Worm (Caenorhabditis elegans) whole organism, early embryonic: ENCODE measurements around the gene sma-3.

ENCODE experiments used
- B0310.2 ChIP-seq: sonication (generic microtip); optimal IDR thresholded peaks from 2 replicates; lab custom pipeline; 2016; ENCODE audit warnings: mild to moderate bottlenecking, missing genetic modification characterization, missing compliant biosample characterization
- F13C5.2 ChIP-seq: sonication (generic microtip); optimal IDR thresholded peaks from 2 replicates; lab custom pipeline; 2017; ENCODE audit warnings: mild to moderate bottlenecking, missing genetic modification characterization, inconsistent platforms, missing compliant biosample characterization
- aly-1 ChIP-seq: sonication (generic microtip); optimal IDR thresholded peaks from 2 replicates; lab custom pipeline; 2016; ENCODE audit warnings: missing genetic modification characterization, missing compliant biosample characterization
- ama-1 ChIP-seq: fragments of 150-350 bp; optimal IDR thresholded peaks from 2 replicates; lab custom pipeline; 2014
- ceh-13 ChIP-seq: fragments of 200-800 bp; sonication (Bioruptor generic); optimal IDR thresholded peaks from 2 replicates; lab custom pipeline; 2018; ENCODE audit warnings: mild to moderate bottlenecking, missing genetic modification characterization, missing compliant biosample characterization
- ceh-36 ChIP-seq: sonication (generic microtip); optimal IDR thresholded peaks from 2 replicates; lab custom pipeline; 2016; ENCODE audit warnings: missing genetic modification characterization, inconsistent platforms, missing compliant biosample characterization
- ets-7 ChIP-seq: sonication (generic microtip); optimal IDR thresholded peaks from 2 replicates; lab custom pipeline; 2016; ENCODE audit warnings: missing genotype, missing genetic modification characterization, missing compliant biosample characterization
- flt-1 ChIP-seq: fragments of 200-800 bp; sonication (Bioruptor generic); IDR thresholded peaks from 2 replicates; pipeline ENCODE4 v1.3.6; 2022; ENCODE audit warnings: missing genetic modification characterization, missing compliant biosample characterization
- hmbx-1 ChIP-seq: sonication (generic microtip); optimal IDR thresholded peaks from 2 replicates; lab custom pipeline; 2016; ENCODE audit warnings: mild to moderate bottlenecking, missing genetic modification characterization, missing compliant biosample characterization
- hmg-4 ChIP-seq: fragments of 200-800 bp; sonication (Bioruptor generic); optimal IDR thresholded peaks from 2 replicates; lab custom pipeline; 2018; ENCODE audit warnings: mild to moderate bottlenecking, missing genetic modification characterization, missing compliant biosample characterization
- hnd-1 ChIP-seq: sonication (generic microtip); optimal IDR thresholded peaks from 2 replicates; lab custom pipeline; 2016; ENCODE audit warnings: missing genetic modification characterization, missing compliant biosample characterization
- pes-1 ChIP-seq: fragments of 200-800 bp; sonication (Bioruptor generic); IDR thresholded peaks from 2 replicates; pipeline ENCODE4 v1.3.6; 2022; ENCODE audit warnings: missing genetic modification reagents, missing genetic modification characterization, missing compliant biosample characterization
- scrt-1 ChIP-seq: fragments of 200-800 bp; sonication (Bioruptor generic); IDR thresholded peaks from 2 replicates; pipeline ENCODE4 v1.3.6; 2022; ENCODE audit warnings: missing genetic modification characterization, missing compliant biosample characterization
- sea-1 ChIP-seq: fragments of 200-800 bp; sonication (Bioruptor generic); conservative IDR thresholded peaks from 2 replicates; pipeline ENCODE4 v1.3.6; 2022; ENCODE audit warnings: missing genetic modification characterization, missing compliant biosample characterization
- tbx-11 ChIP-seq: fragments of 200-800 bp; sonication (Bioruptor generic); IDR thresholded peaks from 2 replicates; pipeline ENCODE4 v1.3.6; 2022; ENCODE audit warnings: missing genetic modification characterization, missing compliant biosample characterization
- tbx-37 ChIP-seq: fragments of 200-800 bp; sonication (Bioruptor generic); conservative IDR thresholded peaks from 2 replicates; pipeline ENCODE4 v1.3.6; 2022; ENCODE audit warnings: missing genetic modification reagents, missing genetic modification characterization, missing compliant biosample characterization
- tra-4 ChIP-seq: sonication (generic microtip); optimal IDR thresholded peaks from 2 replicates; lab custom pipeline; 2017; ENCODE audit warnings: missing genetic modification characterization, missing compliant biosample characterization

The sma-3 gene

ce11 chrIII:6871067-6871466, 7.3 kb upstream of the sma-3 start:
- no peak for TF ChIP-seq tbx-37
- no peak for TF ChIP-seq scrt-1 (GFP tag; lab: Robert Waterston, UW)
- TF ChIP-seq hnd-1 (tag; lab: Kevin White, UChicago) = no peak
- TF ChIP-seq ceh-13 (GFP tag; lab: Kevin White, UChicago) = no peak
- no peak for TF ChIP-seq sea-1
- TF ChIP-seq ets-7 (tag; lab: Kevin White, UChicago) = no peak
- no peak for TF ChIP-seq hmbx-1 (tag; lab: Kevin White, UChicago)
- TF ChIP-seq ceh-36 (tag; lab: Kevin White, UChicago) = no peak
- no peak for TF ChIP-seq B0310.2 (tag; lab: Kevin White, UChicago)
- TF ChIP-seq aly-1 (tag; lab: Kevin White, UChicago) = no peak
- TF ChIP-seq hmg-4 (GFP tag; lab: Kevin White, UChicago) = no peak
- TF ChIP-seq pes-1 (GFP tag; lab: Robert Waterston, UW) = no peak
- TF ChIP-seq tra-4 (tag; lab: Kevin White, UChicago) = no peak
- TF ChIP-seq flt-1 (GFP tag; lab: Robert Waterston, UW) = no peak
- no peak for TF ChIP-seq tbx-11 (GFP tag; lab: Robert Waterston, UW)
- TF ChIP-seq F13C5.2 (tag; lab: Kevin White, UChicago) = no peak

ce11 chrIII:6869996-6870395, 6.2 kb upstream of the sma-3 start, which contains the start of gene K04C2.8:
K04C2.8 (plus strand) TSS chrIII:6870296.
- no peak for TF ChIP-seq tra-4 (tag; lab: Kevin White, UChicago)
- TF ChIP-seq ets-7 (tag; lab: Kevin White, UChicago) = no peak
- TF ChIP-seq pes-1 (GFP tag; lab: Robert Waterston, UW) = no peak
- TF ChIP-seq B0310.2 (tag; lab: Kevin White, UChicago) = no peak
- TF ChIP-seq ceh-36 (tag; lab: Kevin White, UChicago) = no peak
- no peak for TF ChIP-seq tbx-11 (GFP tag; lab: Robert Waterston, UW)
- TF ChIP-seq sea-1 = no peak
- no peak for TF ChIP-seq hmg-4 (GFP tag; lab: Kevin White, UChicago)
- TF ChIP-seq flt-1 (GFP tag; lab: Robert Waterston, UW) = no peak
- TF ChIP-seq aly-1 (tag; lab: Kevin White, UChicago) = no peak
- TF ChIP-seq scrt-1 (GFP tag; lab: Robert Waterston, UW) = no peak
- no peak for TF ChIP-seq ceh-13 (GFP tag; lab: Kevin White, UChicago)
- no peak for TF ChIP-seq hmbx-1 (tag; lab: Kevin White, UChicago)
- no peak for TF ChIP-seq tbx-37
- TF ChIP-seq ama-1 (lab: Kevin White, UChicago) = no peak
- TF ChIP-seq hnd-1 (tag; lab: Kevin White, UChicago) = no peak

- TF ChIP-seq pes-1 (GFP tag; lab: Robert Waterston, UW) = no peak
- TF ChIP-seq F13C5.2 (tag; lab: Kevin White, UChicago) = peak; percentile 20
Observed at ce11 chrIII:6869268-6869667, 5.5 kb upstream of the sma-3 start, which contains the start of the genes cra-1 and kbp-1. cra-1 (minus strand) TSS chrIII:6869460. kbp-1 (plus strand) TSS chrIII:6869633.

- TF ChIP-seq tbx-11 (GFP tag; lab: Robert Waterston, UW) (no peak), ets-7 (tag; lab: Kevin White, UChicago) (no peak), tra-4 (tag; lab: Kevin White, UChicago) (no peak)
Observed at ce11 chrIII:6859482-6859881, 4.3 kb downstream of the sma-3 start, which contains the start of gene clec-158. clec-158 (minus strand) TSS chrIII:6859582.

- TF ChIP-seq ceh-13 (GFP tag; lab: Kevin White, UChicago) (no peak), scrt-1 (GFP tag; lab: Robert Waterston, UW) (no peak), hmg-4 (GFP tag; lab: Kevin White, UChicago) (no peak), hmbx-1 (tag; lab: Kevin White, UChicago) (no peak), pes-1 (GFP tag; lab: Robert Waterston, UW) (no peak), B0310.2 (tag; lab: Kevin White, UChicago) (no peak), aly-1 (tag; lab: Kevin White, UChicago) (no peak), tra-4 (tag; lab: Kevin White, UChicago) (no peak), sea-1 (no peak), hnd-1 (tag; lab: Kevin White, UChicago) (no peak), tbx-11 (GFP tag; lab: Robert Waterston, UW) (no peak), ama-1 (lab: Kevin White, UChicago) (no peak), tbx-37 (no peak)
Observed at ce11 chrIII:6857390-6857848, 6.3 kb downstream of the sma-3 start.

ce11 chrIII:6856709-6857108, 7.1 kb downstream of the sma-3 start, which contains the start of gene zak-1:
zak-1 (minus strand) TSS chrIII:6856809.
- TF ChIP-seq tbx-11 (GFP tag; lab: Robert Waterston, UW) = no peak
- no peak for TF ChIP-seq ceh-36 (tag; lab: Kevin White, UChicago)
- TF ChIP-seq ceh-13 (GFP tag; lab: Kevin White, UChicago) = no peak
- TF ChIP-seq ets-7 (tag; lab: Kevin White, UChicago) = no peak
- no peak for TF ChIP-seq hmg-4 (GFP tag; lab: Kevin White, UChicago)
- no peak for TF ChIP-seq hnd-1 (tag; lab: Kevin White, UChicago)
- TF ChIP-seq tra-4 (tag; lab: Kevin White, UChicago) = no peak
- TF ChIP-seq ama-1 (lab: Kevin White, UChicago) = no peak
- no peak for TF ChIP-seq B0310.2 (tag; lab: Kevin White, UChicago)
- no peak for TF ChIP-seq scrt-1 (GFP tag; lab: Robert Waterston, UW)
- no peak for TF ChIP-seq flt-1 (GFP tag; lab: Robert Waterston, UW)
- no peak for TF ChIP-seq F13C5.2 (tag; lab: Kevin White, UChicago)

ce11 chrIII:6850255-6850654, 13.5 kb downstream of the sma-3 start, which contains the start of gene srv-1:
srv-1 (plus strand) TSS chrIII:6850385.
- TF ChIP-seq B0310.2 (tag; lab: Kevin White, UChicago) (no peak), pes-1 (GFP tag; lab: Robert Waterston, UW) (no peak), hmbx-1 (tag; lab: Kevin White, UChicago) (no peak), ama-1 (lab: Kevin White, UChicago) (no peak), ets-7 (tag; lab: Kevin White, UChicago) (no peak), ceh-36 (tag; lab: Kevin White, UChicago) (no peak), sea-1 (no peak), scrt-1 (GFP tag; lab: Robert Waterston, UW) (no peak), aly-1 (tag; lab: Kevin White, UChicago) (no peak), hnd-1 (tag; lab: Kevin White, UChicago) (no peak), F13C5.2 (tag; lab: Kevin White, UChicago) (no peak), ceh-13 (GFP tag; lab: Kevin White, UChicago) (no peak), tra-4 (tag; lab: Kevin White, UChicago) (no peak)
